Fruit fly (Drosophila melanogaster) whole organism, embryonic: Measurements from ENCODE around the gene Shal.
A peak's percentile ranks its signal among the peaks of the same experiment; 100 is the strongest.

Source experiments
- Asciz ChIP-seq: fragments of 200-800 bp; sonication (Bioruptor generic); optimal IDR thresholded peaks from 2 replicates; lab custom pipeline; 2017; ENCODE audit warnings: missing biosample characterization, mild to moderate bottlenecking, missing genetic modification characterization, missing genetic modification reagents
- BtbVII ChIP-seq: fragments of 200-800 bp; sonication (Bioruptor generic); optimal IDR thresholded peaks from 3 replicates; lab custom pipeline; 2017; ENCODE audit warnings: missing biosample characterization, mild to moderate bottlenecking, missing genetic modification characterization
- CG10267 ChIP-seq: fragments of 200-800 bp; sonication (Bioruptor generic); optimal IDR thresholded peaks from 2 replicates; lab custom pipeline; 2018; ENCODE audit warnings: missing biosample characterization, mild to moderate bottlenecking, missing genetic modification characterization, moderate library complexity
- CG10959 ChIP-seq: fragments of 200-800 bp; sonication (Bioruptor generic); IDR thresholded peaks from 2 replicates; pipeline ENCODE4 v1.3.6; 2022; ENCODE audit warnings: missing biosample characterization, missing genetic modification characterization
- CG12236 ChIP-seq: fragments of 200-800 bp; sonication (Bioruptor generic); optimal IDR thresholded peaks from 2 replicates; lab custom pipeline; 2016; ENCODE audit warnings: missing biosample characterization, missing genetic modification characterization
- CG12391 ChIP-seq: fragments of 200-800 bp; sonication (Bioruptor generic); optimal IDR thresholded peaks from 3 replicates; lab custom pipeline; 2018; ENCODE audit warnings: missing biosample characterization, mild to moderate bottlenecking, missing genetic modification characterization, moderate library complexity
- CG13296 ChIP-seq: fragments of 200-800 bp; sonication (Bioruptor generic); optimal IDR thresholded peaks from 3 replicates; lab custom pipeline; 2018; ENCODE audit warnings: missing biosample characterization, mild to moderate bottlenecking, missing genetic modification characterization
- CG14014 ChIP-seq: fragments of 200-800 bp; sonication (Bioruptor generic); IDR thresholded peaks from 2 replicates; pipeline ENCODE4 v1.3.6; 2022; ENCODE audit warnings: missing biosample characterization, missing genetic modification characterization
- CG15011 ChIP-seq: fragments of 200-800 bp; sonication (Bioruptor generic); optimal IDR thresholded peaks from 3 replicates; lab custom pipeline; 2018; ENCODE audit warnings: missing biosample characterization, mild to moderate bottlenecking, missing genetic modification characterization
- CG16779 ChIP-seq: fragments of 200-800 bp; sonication (Bioruptor generic); IDR thresholded peaks from 2 replicates; pipeline ENCODE4 v1.3.6; 2022; ENCODE audit warnings: missing biosample characterization, missing genetic modification characterization
- CG31441 ChIP-seq: fragments of 200-800 bp; sonication (Bioruptor generic); IDR thresholded peaks from 2 replicates; pipeline ENCODE4 v1.3.6; 2022; ENCODE audit warnings: missing biosample characterization, missing genetic modification characterization
- CG34376 ChIP-seq: fragments of 200-800 bp; sonication (Bioruptor generic); optimal IDR thresholded peaks from 2 replicates; lab custom pipeline; 2018; ENCODE audit warnings: missing biosample characterization, mild to moderate bottlenecking, missing genetic modification characterization
- CG43689 ChIP-seq: fragments of 200-800 bp; sonication (Bioruptor generic); IDR thresholded peaks from 2 replicates; pipeline ENCODE4 v1.3.6; 2022; ENCODE audit warnings: missing biosample characterization, missing genetic modification characterization
- CG4404 ChIP-seq: fragments of 200-800 bp; sonication (Bioruptor generic); IDR thresholded peaks from 2 replicates; pipeline ENCODE4 v1.3.6; 2022; ENCODE audit warnings: missing biosample characterization, missing genetic modification characterization
- CG4730 ChIP-seq: fragments of 200-800 bp; sonication (Bioruptor generic); IDR thresholded peaks from 2 replicates; pipeline ENCODE4 v1.3.6; 2022; ENCODE audit warnings: missing biosample characterization, missing genetic modification characterization
- CG8924 ChIP-seq: fragments of 200-800 bp; optimal IDR thresholded peaks from 3 replicates; lab custom pipeline; 2019; ENCODE audit warnings: missing biosample characterization, mild to moderate bottlenecking, missing genetic modification characterization, moderate library complexity
- CG9932 ChIP-seq: fragments of 200-800 bp; sonication (Bioruptor generic); IDR thresholded peaks from 2 replicates; pipeline ENCODE4 v1.3.6; 2022; ENCODE audit warnings: missing biosample characterization, missing genetic modification characterization
- D19B ChIP-seq: fragments of 200-800 bp; sonication (Bioruptor generic); optimal IDR thresholded peaks from 2 replicates; lab custom pipeline; 2017; ENCODE audit warnings: missing biosample characterization, mild to moderate bottlenecking, missing genetic modification characterization
- GATAe ChIP-seq: fragments of 200-800 bp; sonication (Bioruptor generic); conservative IDR thresholded peaks from 2 replicates; pipeline ENCODE4 v1.3.6; 2022; ENCODE audit warnings: missing biosample characterization, missing genetic modification characterization
- H2.0 ChIP-seq: fragments of 200-800 bp; sonication (Bioruptor generic); IDR thresholded peaks from 2 replicates; pipeline ENCODE4 v1.3.6; 2022; ENCODE audit warnings: missing biosample characterization, missing genetic modification characterization
- Hmr ChIP-seq: fragments of 200-800 bp; sonication (Bioruptor generic); optimal IDR thresholded peaks from 3 replicates; lab custom pipeline; 2017; ENCODE audit warnings: mild to moderate bottlenecking, missing biosample characterization, missing genetic modification reagents, missing genetic modification characterization
- Lim3 ChIP-seq: fragments of 200-800 bp; sonication (Bioruptor generic); IDR thresholded peaks from 2 replicates; pipeline ENCODE4 v1.3.6; 2022; ENCODE audit warnings: missing biosample characterization, missing genetic modification characterization
- Max ChIP-seq: fragments of 200-800 bp; sonication (Bioruptor generic); optimal IDR thresholded peaks from 2 replicates; lab custom pipeline; 2016; ENCODE audit warnings: missing biosample characterization, mild to moderate bottlenecking, missing genetic modification characterization
- Meics ChIP-seq: fragments of 200-800 bp; sonication (Bioruptor generic); optimal IDR thresholded peaks from 2 replicates; lab custom pipeline; 2017; ENCODE audit warnings: missing biosample characterization, mild to moderate bottlenecking, missing genetic modification characterization
- Mrtf ChIP-seq: fragments of 200-800 bp; sonication (Bioruptor generic); IDR thresholded peaks from 3 replicates; pipeline ENCODE4 v1.3.6; 2022; ENCODE audit warnings: missing biosample characterization, missing genetic modification characterization
- Nf-YA ChIP-seq: fragments of 200-800 bp; sonication (Bioruptor generic); IDR thresholded peaks from 2 replicates; pipeline ENCODE4 v1.3.6; 2022; ENCODE audit warnings: missing biosample characterization, missing genetic modification characterization
- Nf-YC ChIP-seq: fragments of 200-800 bp; optimal IDR thresholded peaks from 3 replicates; lab custom pipeline; 2019; ENCODE audit warnings: missing biosample characterization, mild to moderate bottlenecking, missing genetic modification characterization, moderate library complexity
- Oli ChIP-seq: fragments of 200-800 bp; sonication (Bioruptor generic); optimal IDR thresholded peaks from 2 replicates; lab custom pipeline; 2018; ENCODE audit warnings: missing biosample characterization, mild to moderate bottlenecking, missing genetic modification characterization, moderate library complexity
- PHDP ChIP-seq: fragments of 200-800 bp; sonication (Bioruptor generic); optimal IDR thresholded peaks from 3 replicates; lab custom pipeline; 2018; ENCODE audit warnings: missing biosample characterization, mild to moderate bottlenecking, missing genetic modification characterization, moderate library complexity
- Rfx ChIP-seq: fragments of 200-800 bp; sonication (Bioruptor generic); IDR thresholded peaks from 2 replicates; pipeline ENCODE4 v1.3.6; 2022; ENCODE audit warnings: missing biosample characterization, missing genetic modification characterization
- Sry-β ChIP-seq: fragments of 200-800 bp; sonication (Bioruptor generic); optimal IDR thresholded peaks from 2 replicates; lab custom pipeline; 2018; ENCODE audit warnings: missing biosample characterization, mild to moderate bottlenecking, missing genetic modification characterization, moderate library complexity
- Xrp1 ChIP-seq: fragments of 200-800 bp; sonication (Bioruptor generic); IDR thresholded peaks from 2 replicates; pipeline ENCODE4 v1.3.6; 2022; ENCODE audit warnings: missing biosample characterization, missing genetic modification characterization
- ac ChIP-seq: fragments of 200-800 bp; sonication (Bioruptor generic); optimal IDR thresholded peaks from 3 replicates; lab custom pipeline; 2017; ENCODE audit warnings: missing biosample characterization, mild to moderate bottlenecking, missing genetic modification characterization
- ap ChIP-seq: fragments of 200-800 bp; sonication (Bioruptor generic); IDR thresholded peaks from 2 replicates; pipeline ENCODE4 v1.3.6; 2022; ENCODE audit warnings: missing biosample characterization, missing genetic modification characterization
- bsh ChIP-seq, 2 experiments: fragments of 200-800 bp; sonication (Bioruptor generic); optimal IDR thresholded peaks; 2 replicates each; lab custom pipeline; 2017 to 2018; ENCODE audit warnings: mild to moderate bottlenecking in 2 of 2, missing biosample characterization in 2 of 2, missing genetic modification characterization in 2 of 2, moderate library complexity in 1 of 2
- ci ChIP-seq: fragments of 200-800 bp; sonication (Bioruptor generic); IDR thresholded peaks from 3 replicates; pipeline ENCODE4 v1.3.6; 2022; ENCODE audit warnings: missing biosample characterization, missing genetic modification characterization
- crol ChIP-seq: fragments of 200-800 bp; sonication (Bioruptor generic); IDR thresholded peaks from 2 replicates; pipeline ENCODE4 v1.3.6; 2022; ENCODE audit warnings: missing biosample characterization, missing genetic modification characterization
- en ChIP-seq: fragments of 200-800 bp; sonication (Bioruptor generic); optimal IDR thresholded peaks from 2 replicates; lab custom pipeline; 2016; ENCODE audit warnings: missing biosample characterization, missing genetic modification characterization
- fu2 ChIP-seq: fragments of 200-800 bp; sonication (Bioruptor generic); optimal IDR thresholded peaks from 2 replicates; lab custom pipeline; 2016; ENCODE audit warnings: missing biosample characterization, missing genetic modification characterization
- gem ChIP-seq: fragments of 200-800 bp; sonication (Bioruptor generic); optimal IDR thresholded peaks from 2 replicates; lab custom pipeline; 2019; ENCODE audit warnings: missing biosample characterization, mild to moderate bottlenecking, missing genetic modification characterization, moderate library complexity
- grn ChIP-seq: fragments of 200-800 bp; sonication (Bioruptor generic); optimal IDR thresholded peaks from 3 replicates; lab custom pipeline; 2017; ENCODE audit warnings: missing biosample characterization, missing genetic modification characterization
- gro ChIP-seq: fragments of 200-800 bp; sonication (Bioruptor generic); optimal IDR thresholded peaks from 2 replicates; lab custom pipeline; 2016; ENCODE audit warnings: missing biosample characterization, missing genetic modification characterization
- h ChIP-seq: fragments of >200 bp; optimal IDR thresholded peaks from 2 replicates; lab custom pipeline; 2017
- ham ChIP-seq: fragments of 200-800 bp; sonication (Bioruptor generic); IDR thresholded peaks from 2 replicates; pipeline ENCODE4 v1.3.6; 2022; ENCODE audit warnings: missing biosample characterization, missing genetic modification characterization
- lilli ChIP-seq: fragments of 200-800 bp; sonication (Bioruptor generic); optimal IDR thresholded peaks from 3 replicates; lab custom pipeline; 2016; ENCODE audit warnings: missing biosample characterization, missing genetic modification characterization
- org-1 ChIP-seq: fragments of 200-800 bp; sonication (Bioruptor generic); optimal IDR thresholded peaks from 2 replicates; lab custom pipeline; 2017; ENCODE audit warnings: missing biosample characterization, missing genetic modification characterization
- pho ChIP-seq: fragments of 200-800 bp; sonication (Bioruptor generic); optimal IDR thresholded peaks from 2 replicates; lab custom pipeline; 2016; ENCODE audit warnings: missing biosample characterization, missing genetic modification characterization
- phol ChIP-seq: fragments of 200-800 bp; sonication (Bioruptor generic); optimal IDR thresholded peaks from 3 replicates; lab custom pipeline; 2018; ENCODE audit warnings: missing biosample characterization, mild to moderate bottlenecking, missing genetic modification characterization, moderate library complexity
- ro ChIP-seq: fragments of 200-800 bp; sonication (Bioruptor generic); IDR thresholded peaks from 2 replicates; pipeline ENCODE4 v1.3.6; 2022; ENCODE audit warnings: missing biosample characterization, missing genetic modification characterization
- sqz ChIP-seq: fragments of 200-800 bp; sonication (Bioruptor generic); optimal IDR thresholded peaks from 3 replicates; lab custom pipeline; 2018; ENCODE audit warnings: missing biosample characterization, mild to moderate bottlenecking, missing genetic modification characterization
- stc ChIP-seq: fragments of 200-800 bp; sonication (Bioruptor generic); IDR thresholded peaks from 2 replicates; pipeline ENCODE4 v1.3.6; 2022; ENCODE audit warnings: missing biosample characterization, missing genetic modification characterization
- tap ChIP-seq: fragments of 200-800 bp; optimal IDR thresholded peaks from 3 replicates; lab custom pipeline; 2019; ENCODE audit warnings: missing biosample characterization, mild to moderate bottlenecking, missing genetic modification characterization, moderate library complexity
- zfh2 ChIP-seq: fragments of 200-800 bp; sonication (Bioruptor generic); optimal IDR thresholded peaks from 2 replicates; lab custom pipeline; 2016; ENCODE audit warnings: missing biosample characterization, missing genetic modification characterization

Gene Shal

dm6 chr3L:19561745-19562144 lies 22.6 kb downstream of the Shal start (continued):
- TF ChIP-seq CG8924 (tag; lab: Kevin White, UChicago) (peak; percentile 1), sqz (GFP tag; lab: Kevin White, UChicago) (peak; percentile 6), BtbVII (GFP tag; lab: Kevin White, UChicago) (peak; percentile 10), Nf-YC (tag; lab: Kevin White, UChicago) (no peak), CG4730 (GFP tag; lab: Robert Waterston, UW) (no peak), CG16779 (GFP tag; lab: Robert Waterston, UW) (no peak), Rfx (0 out of 2 replicates have a peak, but pooled peaks have one; percentile 24), ap (GFP tag; lab: Robert Waterston, UW) (no peak), gem (tag; lab: Kevin White, UChicago) (peak; percentile 72), en (no peak), PHDP (tag; lab: Kevin White, UChicago) (peak; percentile 18), Oli (tag; lab: Kevin White, UChicago) (peak; percentile 26), h (no peak), Asciz (peak; percentile 18), CG10959 (GFP tag; lab: Robert Waterston, UW) (no peak), org-1 (GFP tag; lab: Kevin White, UChicago) (peak; percentile 13), CG14014 (GFP tag; lab: Robert Waterston, UW) (no peak), CG12236 (GFP tag; lab: Kevin White, UChicago) (no peak), CG31441 (GFP tag; lab: Robert Waterston, UW) (peak; percentile 62), Mrtf (GFP tag; lab: Robert Waterston, UW) (no peak), CG12391 (tag; lab: Kevin White, UChicago) (peak; percentile 22), CG15011 (GFP tag; lab: Kevin White, UChicago) (peak; percentile 42), fu2 (GFP tag; lab: Kevin White, UChicago) (peak; percentile 1), CG10267 (tag; lab: Kevin White, UChicago) (peak; percentile 0), phol (tag; lab: Kevin White, UChicago) (peak; percentile 19), ro (no peak), ac (GFP tag; lab: Kevin White, UChicago) (no peak), gro (GFP tag; lab: Kevin White, UChicago) (peak; percentile 6), stc (GFP tag; lab: Robert Waterston, UW) (no peak), Xrp1 (GFP tag; lab: Robert Waterston, UW) (no peak), H2.0 (no peak), Hmr (peak; percentile 53), CG43689 (GFP tag; lab: Robert Waterston, UW) (no peak), Sry-β (no peak), tap (tag; lab: Kevin White, UChicago) (no peak), CG9932 (GFP tag; lab: Robert Waterston, UW) (peak; percentile 40), CG34376 (GFP tag; lab: Kevin White, UChicago) (no peak), ham (GFP tag; lab: Robert Waterston, UW) (no peak), GATAe (GFP tag; lab: Robert Waterston, UW) (no peak), bsh (GFP tag; optimal IDR thresholded peaks at IDR 0.05; lab: Kevin White, UChicago) (no peak), grn (no peak), Nf-YA (GFP tag; lab: Robert Waterston, UW) (no peak), Meics (peak; percentile 68), Max (GFP tag; lab: Kevin White, UChicago) (no peak), crol (GFP tag; lab: Robert Waterston, UW) (no peak), CG13296 (peak; percentile 21), zfh2 (GFP tag; lab: Kevin White, UChicago) (peak; percentile 1), pho (GFP tag; lab: Kevin White, UChicago) (peak; percentile 37), D19B (GFP tag; lab: Kevin White, UChicago) (peak; percentile 16), ci (GFP tag; lab: Robert Waterston, UW) (no peak), Lim3 (GFP tag; lab: Robert Waterston, UW) (no peak), CG4404 (GFP tag; lab: Robert Waterston, UW) (no peak), lilli (peak; percentile 52)
